4 worm cellular contexts compared by ENCODE assay signal in genomic region chrII:5056254-5056653, ce11.
TF ChIP-seq lines count a peak whose summit lies in the region.

No protein-coding gene starts in this region.

TF ChIP-seq in whole organism, L1 larva, 84 proteins besides CTCF, POLR2A, EP300 and RAD21:
- TF ChIP-seq fkh-10 (GFP tag; optimal IDR thresholded peaks at IDR 0.05; lab: Kevin White, UChicago) (no peak), nhr-85 (tag; lab: Kevin White, UChicago) (peak; percentile 47), efl-1 (optimal IDR thresholded peaks at IDR 0.05; lab: Kevin White, UChicago) (no peak), efl-1 (GFP tag; optimal IDR thresholded peaks at IDR 0.05 in 1 of 2; lab: Kevin White, UChicago) (peak in 1 of 2 experiments; percentile 92), nhr-77 (tag; optimal IDR thresholded peaks at IDR 0.05; lab: Kevin White, UChicago) (peak; percentile 7), dsc-1 (tag; optimal IDR thresholded peaks at IDR 0.05; lab: Kevin White, UChicago) (peak; percentile 0), lsy-2 (tag; optimal IDR thresholded peaks at IDR 0.05; lab: Kevin White, UChicago) (peak in 1 of 2 experiments; percentile 2), nhr-237 (tag; optimal IDR thresholded peaks at IDR 0.05; lab: Kevin White, UChicago) (no peak)

TF ChIP-seq in whole organism, L3 larva, 47 proteins besides CTCF, POLR2A, EP300 and RAD21:
- TF ChIP-seq mdl-1 (tag; optimal IDR thresholded peaks at IDR 0.05; lab: Kevin White, UChicago), result no peak
- peak; percentile 2 for TF ChIP-seq elt-2 (tag; optimal IDR thresholded peaks at IDR 0.05; lab: Kevin White, UChicago)
TF ChIP-seq in whole organism, L3 larva: peak in this region for 1.

TF ChIP-seq in whole organism, L4 larva, 104 proteins besides CTCF, POLR2A, EP300 and RAD21:
- TF ChIP-seq F26F4.8 (GFP tag; conservative IDR thresholded peaks at IDR 0.05; lab: Robert Waterston, UW), result no peak
- TF ChIP-seq madf-5 (GFP tag; IDR thresholded peaks at IDR 0.05; lab: Robert Waterston, UW), result peak in 1 of 2 experiments; percentile 40; a peak in 1 of 4 replicates
- TF ChIP-seq snpc-1.2 (GFP tag; IDR thresholded peaks at IDR 0.05; lab: Robert Waterston, UW), result no peak
- TF ChIP-seq lir-3 (tag; optimal IDR thresholded peaks at IDR 0.05; lab: Kevin White, UChicago), result no peak
- TF ChIP-seq lin-29 (GFP tag; IDR thresholded peaks at IDR 0.05; lab: Robert Waterston, UW), result no peak
- no peak for TF ChIP-seq unc-62 (GFP tag; optimal IDR thresholded peaks at IDR 0.05 in 1 of 2; lab: Kevin White, UChicago)
- TF ChIP-seq unc-62 (tag; optimal IDR thresholded peaks at IDR 0.05; lab: Kevin White, UChicago), result no peak
- TF ChIP-seq lin-13 (GFP tag; optimal IDR thresholded peaks at IDR 0.05; lab: Kevin White, UChicago), result no peak
- no peak for TF ChIP-seq zag-1 (tag; optimal IDR thresholded peaks at IDR 0.05; lab: Kevin White, UChicago)
- TF ChIP-seq zfp-3 (GFP tag; conservative IDR thresholded peaks at IDR 0.05; lab: Robert Waterston, UW), result 0 out of 2 replicates have a peak, but pooled peaks have one; percentile 19
- no peak for TF ChIP-seq spr-3 (GFP tag; optimal IDR thresholded peaks at IDR 0.05; lab: Kevin White, UChicago)
- TF ChIP-seq ceh-62 (tag; optimal IDR thresholded peaks at IDR 0.05; lab: Kevin White, UChicago), result no peak
- no peak for TF ChIP-seq tag-97 (GFP tag; IDR thresholded peaks at IDR 0.05; lab: Robert Waterston, UW)
- TF ChIP-seq F49E8.2 (tag; optimal IDR thresholded peaks at IDR 0.05; lab: Kevin White, UChicago; ENCODE audit: borderline replicate concordance), result no peak
- no peak for TF ChIP-seq mes-2 (tag; optimal IDR thresholded peaks at IDR 0.05; lab: Kevin White, UChicago; ENCODE audit: poor library complexity, severe bottlenecking)
- TF ChIP-seq ctbp-1 (GFP tag; IDR thresholded peaks at IDR 0.05; lab: Robert Waterston, UW), result peak; percentile 10; the same call in 1 of the 2 replicates
- no peak for TF ChIP-seq pha-4 (GFP tag; IDR thresholded peaks at IDR 0.05; lab: Robert Waterston, UW)
- no peak for TF ChIP-seq pha-4 (tag; optimal IDR thresholded peaks at IDR 0.05; lab: Kevin White, UChicago)
- peak; percentile 21 for TF ChIP-seq aha-1 (tag; lab: Kevin White, UChicago)
- no peak for TF ChIP-seq Y75B8A.6 (GFP tag; IDR thresholded peaks at IDR 0.05; lab: Robert Waterston, UW)
- TF ChIP-seq Y48G9A.11 (GFP tag; IDR thresholded peaks at IDR 0.05; lab: Robert Waterston, UW), result no peak; the same call in 1 of the 2 replicates
TF ChIP-seq in whole organism, L4 larva: peak in this region for 4.

TF ChIP-seq in whole organism, young adult, 124 proteins besides CTCF, POLR2A, EP300 and RAD21 (continues in another document):
- peak; percentile 10 for TF ChIP-seq tlf-1 (GFP tag; optimal IDR thresholded peaks at IDR 0.05; lab: Kevin White, UChicago)
- TF ChIP-seq snpc-4 (GFP tag; optimal IDR thresholded peaks at IDR 0.05; lab: Kevin White, UChicago), result no peak
- TF ChIP-seq snpc-4 (tag; optimal IDR thresholded peaks at IDR 0.05; lab: Kevin White, UChicago), result peak in 1 of 4 experiments; percentile 73
- no peak for TF ChIP-seq athp-1 (tag; optimal IDR thresholded peaks at IDR 0.05; lab: Kevin White, UChicago)
- TF ChIP-seq gei-17 (GFP tag; optimal IDR thresholded peaks at IDR 0.05; lab: Kevin White, UChicago), result no peak
- TF ChIP-seq B0035.1 (tag; optimal IDR thresholded peaks at IDR 0.05; lab: Kevin White, UChicago), result no peak
- TF ChIP-seq unc-62 (GFP tag; optimal IDR thresholded peaks at IDR 0.05; lab: Kevin White, UChicago), result no peak
- TF ChIP-seq hsf-1 (GFP tag; IDR thresholded peaks at IDR 0.05; lab: Robert Waterston, UW), result peak; percentile 65; the same call in 1 of the 2 replicates
- 0 out of 2 replicates have a peak, but pooled peaks have one; percentile 8 for TF ChIP-seq lir-1 (GFP tag; conservative IDR thresholded peaks at IDR 0.05; lab: Robert Waterston, UW)
- TF ChIP-seq chd-7 (tag; optimal IDR thresholded peaks at IDR 0.05; lab: Kevin White, UChicago), result no peak
- no peak for TF ChIP-seq ceh-91 (GFP tag; IDR thresholded peaks at IDR 0.05; lab: Robert Waterston, UW)
- TF ChIP-seq aptf-3 (GFP tag; IDR thresholded peaks at IDR 0.05; lab: Robert Waterston, UW), result no peak
- no peak for TF ChIP-seq ztf-25 (GFP tag; IDR thresholded peaks at IDR 0.05; lab: Robert Waterston, UW)
- TF ChIP-seq T07F8.4 (tag; optimal IDR thresholded peaks at IDR 0.05; lab: Kevin White, UChicago), result no peak
- no peak for TF ChIP-seq lag-1 (GFP tag; IDR thresholded peaks at IDR 0.05; lab: Robert Waterston, UW)
- peak; percentile 12; the same call in 1 of the 2 replicates for TF ChIP-seq F33H1.4 (GFP tag; IDR thresholded peaks at IDR 0.05; lab: Robert Waterston, UW)
- TF ChIP-seq mxl-1 (tag; optimal IDR thresholded peaks at IDR 0.05; lab: Kevin White, UChicago), result no peak
- TF ChIP-seq B0336.3 (GFP tag; IDR thresholded peaks at IDR 0.05; lab: Robert Waterston, UW), result peak; percentile 89
- TF ChIP-seq ekl-4 (GFP tag; IDR thresholded peaks at IDR 0.05; lab: Robert Waterston, UW), result peak; percentile 77; the same call in 1 of the 2 replicates
- 0 out of 2 replicates have a peak, but pooled peaks have one; percentile 40 for TF ChIP-seq K11D2.4 (GFP tag; IDR thresholded peaks at IDR 0.05; lab: Robert Waterston, UW)
- no peak for TF ChIP-seq Y79H2A.3 (GFP tag; conservative IDR thresholded peaks at IDR 0.05; lab: Robert Waterston, UW)
- TF ChIP-seq cebp-1 (GFP tag; IDR thresholded peaks at IDR 0.05; lab: Robert Waterston, UW), result no peak
- TF ChIP-seq cebp-1 (tag; optimal IDR thresholded peaks at IDR 0.05; lab: Kevin White, UChicago), result no peak
- no peak for TF ChIP-seq zim-3 (tag; optimal IDR thresholded peaks at IDR 0.05; lab: Kevin White, UChicago)
- peak; percentile 53 for TF ChIP-seq madf-6 (GFP tag; IDR thresholded peaks at IDR 0.05; lab: Robert Waterston, UW)
- TF ChIP-seq rpc-1 (optimal IDR thresholded peaks at IDR 0.05; lab: Kevin White, UChicago), result no peak
- no peak for TF ChIP-seq rpc-1 (tag; optimal IDR thresholded peaks at IDR 0.05; lab: Kevin White, UChicago)
- no peak for TF ChIP-seq nhr-90 (tag; optimal IDR thresholded peaks at IDR 0.05; lab: Kevin White, UChicago)
- TF ChIP-seq snpc-1.1 (tag; optimal IDR thresholded peaks at IDR 0.05; lab: Kevin White, UChicago; ENCODE audit: insufficient read depth), result no peak
- TF ChIP-seq rcor-1 (GFP tag; IDR thresholded peaks at IDR 0.05; lab: Robert Waterston, UW), result peak; percentile 49; the same call in 1 of the 2 replicates
- TF ChIP-seq F39B2.1 (GFP tag; IDR thresholded peaks at IDR 0.05; lab: Robert Waterston, UW), result no peak
- TF ChIP-seq F57C9.4 (tag; optimal IDR thresholded peaks at IDR 0.05; lab: Kevin White, UChicago), result no peak
- TF ChIP-seq akir-1 (GFP tag; optimal IDR thresholded peaks at IDR 0.05; lab: Kevin White, UChicago), result no peak
- TF ChIP-seq madf-3 (GFP tag; IDR thresholded peaks at IDR 0.05; lab: Robert Waterston, UW), result 0 out of 2 replicates have a peak, but pooled peaks have one; percentile 4
- TF ChIP-seq ceh-100 (GFP tag; IDR thresholded peaks at IDR 0.05; lab: Robert Waterston, UW), result no peak
- no peak for TF ChIP-seq Y95B8A.8 (GFP tag; IDR thresholded peaks at IDR 0.05; lab: Robert Waterston, UW)
- TF ChIP-seq nhr-80 (tag; optimal IDR thresholded peaks at IDR 0.05; lab: Kevin White, UChicago), result no peak
- TF ChIP-seq ztf-3 (GFP tag; optimal IDR thresholded peaks at IDR 0.05; lab: Kevin White, UChicago), result no peak
- TF ChIP-seq mel-28 (tag; optimal IDR thresholded peaks at IDR 0.05; lab: Kevin White, UChicago; ENCODE audit: borderline replicate concordance), result no peak
- TF ChIP-seq K12H6.12 (tag; optimal IDR thresholded peaks at IDR 0.05; lab: Kevin White, UChicago), result no peak
- no peak for TF ChIP-seq mes-4 (tag; optimal IDR thresholded peaks at IDR 0.05; lab: Kevin White, UChicago)
- no peak for TF ChIP-seq ZK185.1 (tag; optimal IDR thresholded peaks at IDR 0.05; lab: Kevin White, UChicago; ENCODE audit: poor library complexity, severe bottlenecking)
- TF ChIP-seq sea-2 (GFP tag; IDR thresholded peaks at IDR 0.05; lab: Robert Waterston, UW), result no peak
- TF ChIP-seq nfyb-1 (GFP tag; IDR thresholded peaks at IDR 0.05; lab: Robert Waterston, UW), result no peak
- no peak for TF ChIP-seq attf-5 (GFP tag; optimal IDR thresholded peaks at IDR 0.05; lab: Kevin White, UChicago)
- TF ChIP-seq unc-130 (GFP tag; optimal IDR thresholded peaks at IDR 0.05; lab: Kevin White, UChicago), result peak; percentile 9
- no peak for TF ChIP-seq ztf-6 (GFP tag; IDR thresholded peaks at IDR 0.05; lab: Robert Waterston, UW)
- TF ChIP-seq Y53G8AR.9 (GFP tag; conservative IDR thresholded peaks at IDR 0.05; lab: Robert Waterston, UW), result no peak
- TF ChIP-seq aptf-2 (GFP tag; conservative IDR thresholded peaks at IDR 0.05; lab: Robert Waterston, UW), result no peak
- TF ChIP-seq ceh-79 (tag; optimal IDR thresholded peaks at IDR 0.05; lab: Kevin White, UChicago), result no peak
- TF ChIP-seq madf-10 (tag; optimal IDR thresholded peaks at IDR 0.05; lab: Kevin White, UChicago), result no peak
- TF ChIP-seq hrde-1 (tag; optimal IDR thresholded peaks at IDR 0.05; lab: Kevin White, UChicago; ENCODE audit: borderline replicate concordance), result peak; percentile 33
- TF ChIP-seq nfya-1 (tag; optimal IDR thresholded peaks at IDR 0.05; lab: Kevin White, UChicago; ENCODE audit: borderline replicate concordance, insufficient read depth), result no peak
- no peak for TF ChIP-seq madf-8 (GFP tag; conservative IDR thresholded peaks at IDR 0.05; lab: Robert Waterston, UW)
- TF ChIP-seq Y53F4B.3 (GFP tag; IDR thresholded peaks at IDR 0.05; lab: Robert Waterston, UW), result no peak
- TF ChIP-seq dpff-1 (tag; optimal IDR thresholded peaks at IDR 0.05; lab: Kevin White, UChicago), result no peak
- TF ChIP-seq dpl-1 (GFP tag; optimal IDR thresholded peaks at IDR 0.05; lab: Kevin White, UChicago), result no peak
- TF ChIP-seq F23B12.7 (tag; optimal IDR thresholded peaks at IDR 0.05; lab: Kevin White, UChicago; ENCODE audit: insufficient read depth), result no peak
- TF ChIP-seq egrh-3 (GFP tag; IDR thresholded peaks at IDR 0.05; lab: Robert Waterston, UW), result no peak
- TF ChIP-seq nhr-27 (tag; optimal IDR thresholded peaks at IDR 0.05; lab: Kevin White, UChicago), result no peak
- TF ChIP-seq egl-18 (GFP tag; IDR thresholded peaks at IDR 0.05; lab: Robert Waterston, UW), result no peak
- TF ChIP-seq pbrm-1 (GFP tag; IDR thresholded peaks at IDR 0.05; lab: Robert Waterston, UW), result peak; percentile 50; the same call in 1 of the 2 replicates
- no peak for TF ChIP-seq dox-1 (GFP tag; IDR thresholded peaks at IDR 0.05; lab: Robert Waterston, UW)
- no peak for TF ChIP-seq ceh-27 (GFP tag; optimal IDR thresholded peaks at IDR 0.05; lab: Kevin White, UChicago)
